Worm (Caenorhabditis elegans): ENCODE results near the gene srh-192.

DNA sequence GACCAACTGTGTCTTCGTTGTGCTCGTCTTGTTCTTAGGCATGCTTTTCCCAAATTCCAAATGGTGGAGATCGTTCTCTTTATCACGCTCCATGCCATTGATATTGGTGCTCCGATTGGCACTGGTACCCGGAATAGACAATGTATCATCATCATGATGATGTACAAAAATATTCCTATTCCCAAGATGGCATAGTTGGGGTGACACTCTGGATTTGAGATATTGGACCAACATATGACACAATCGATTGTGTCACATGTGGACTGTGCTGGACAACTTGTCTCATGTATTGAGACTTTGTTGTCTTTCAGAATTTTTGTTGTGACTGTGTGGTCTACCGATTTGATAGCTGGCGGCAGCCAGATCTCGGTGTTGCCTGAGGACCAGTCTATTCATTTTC is 10.7 kb downstream of the srh-192 start:
- TF ChIP-seq eor-1 (tag; optimal IDR thresholded peaks at IDR 0.05) (no peak), nhr-11 (tag; optimal IDR thresholded peaks at IDR 0.05) (no peak), nhr-237 (tag; optimal IDR thresholded peaks at IDR 0.05) (no peak), pqm-1 (tag; optimal IDR thresholded peaks at IDR 0.05) (no peak), unc-62 (GFP tag; optimal IDR thresholded peaks at IDR 0.05) (no peak), egl-27 (tag; optimal IDR thresholded peaks at IDR 0.05) (no peak), lin-39 (tag; optimal IDR thresholded peaks at IDR 0.05) (no peak)

Measured in whole organism, L3 larva.